Fruit fly (Drosophila melanogaster) whole organism, prepupa: Measurements from ENCODE around the gene CG10804.

Experiments
- CG11294 ChIP-seq: fragments of 200-800 bp; sonication (Bioruptor generic); IDR thresholded peaks from 2 replicates; pipeline ENCODE4 v1.3.6; 2022; ENCODE audit warnings: missing biosample characterization, missing genetic modification characterization
- CG11762 ChIP-seq: fragments of 200-800 bp; sonication (Bioruptor generic); optimal IDR thresholded peaks from 3 replicates; lab custom pipeline; 2016; ENCODE audit warnings: missing biosample characterization, missing genetic modification characterization; ENCODE audit not compliant: insufficient read depth
- CG6276 ChIP-seq: fragments of 200-800 bp; sonication (Bioruptor generic); optimal IDR thresholded peaks from 2 replicates; lab custom pipeline; 2017; ENCODE audit warnings: missing biosample characterization, mild to moderate bottlenecking, missing genetic modification characterization
- Ets21C ChIP-seq: fragments of 200-800 bp; sonication (Bioruptor generic); optimal IDR thresholded peaks from 3 replicates; lab custom pipeline; 2016; ENCODE audit warnings: missing biosample characterization, missing genetic modification characterization
- Hr38 ChIP-seq: sonication (Bioruptor generic); optimal IDR thresholded peaks from 2 replicates; lab custom pipeline; 2016; ENCODE audit warnings: missing biosample characterization, missing genetic modification characterization
- Hr39 ChIP-seq: fragments of 200-800 bp; sonication (Bioruptor generic); optimal IDR thresholded peaks from 2 replicates; lab custom pipeline; 2016; ENCODE audit warnings: missing biosample characterization, missing genetic modification characterization
- Lpt ChIP-seq: fragments of 200-800 bp; sonication (Bioruptor generic); optimal IDR thresholded peaks from 3 replicates; lab custom pipeline; 2016; ENCODE audit warnings: missing biosample characterization, missing genetic modification characterization
- Met ChIP-seq: fragments of 200-800 bp; sonication (Bioruptor generic); optimal IDR thresholded peaks from 3 replicates; lab custom pipeline; 2016; ENCODE audit warnings: missing biosample characterization, missing genetic modification characterization
- OdsH ChIP-seq: fragments of 200-800 bp; sonication (Bioruptor generic); optimal IDR thresholded peaks from 3 replicates; lab custom pipeline; 2016; ENCODE audit warnings: missing biosample characterization, missing genetic modification characterization
- Sox15 ChIP-seq: fragments of 200-800 bp; sonication (Bioruptor generic); optimal IDR thresholded peaks from 3 replicates; lab custom pipeline; 2016; ENCODE audit warnings: missing biosample characterization, missing genetic modification characterization
- fd59A ChIP-seq: fragments of 200-800 bp; sonication (Bioruptor generic); optimal IDR thresholded peaks from 2 replicates; lab custom pipeline; 2017; ENCODE audit warnings: missing biosample characterization, mild to moderate bottlenecking, missing genetic modification characterization, missing genetic modification reagents

DNA sequence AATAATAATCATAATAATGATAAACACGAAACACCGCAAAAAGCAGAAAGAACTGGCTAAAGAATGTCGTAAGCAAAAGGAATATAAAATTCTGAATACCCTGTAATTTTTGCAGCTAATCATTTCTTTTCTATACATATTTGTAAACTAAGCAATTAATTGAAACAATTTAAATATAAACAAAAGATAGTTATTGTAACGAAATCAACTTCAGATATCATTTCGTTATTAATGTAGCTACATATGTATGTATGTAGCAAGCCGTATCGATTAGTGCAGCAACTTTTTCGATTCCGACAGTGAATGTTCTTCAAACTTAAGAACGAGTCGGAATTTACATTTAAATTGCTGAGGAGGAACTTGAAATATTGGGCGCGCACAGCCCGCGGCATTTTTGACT is 8.5 kb downstream of the CG10804 start:
- no peak for TF ChIP-seq fd59A (GFP tag; lab: Kevin White, UChicago)
- TF ChIP-seq Met (GFP tag; lab: Kevin White, UChicago), result peak; percentile 34
- TF ChIP-seq Hr39 (GFP tag; lab: Kevin White, UChicago), result peak; percentile 18
- no peak for TF ChIP-seq Ets21C (GFP tag; lab: Kevin White, UChicago)
- no peak for TF ChIP-seq CG11762 (GFP tag; lab: Kevin White, UChicago)
- TF ChIP-seq Sox15, result no peak
- TF ChIP-seq Hr38 (GFP tag; lab: Kevin White, UChicago), result no peak
- no peak for TF ChIP-seq CG6276 (GFP tag; lab: Kevin White, UChicago)
- TF ChIP-seq Lpt (GFP tag; lab: Kevin White, UChicago), result no peak
- peak; percentile 4 for TF ChIP-seq OdsH (GFP tag; lab: Kevin White, UChicago)
- no peak for TF ChIP-seq CG11294 (GFP tag; lab: Robert Waterston, UW)
